Fruit fly (Drosophila melanogaster) whole organism, embryonic: ENCODE measurements around the gene Idh3g.
A peak's percentile ranks its signal among the peaks of the same experiment; 100 is the strongest.

Experiments used
- Ada2b ChIP-seq: fragments of 200-800 bp; sonication (Bioruptor generic); IDR thresholded peaks from 2 replicates; pipeline ENCODE4 v1.3.6; 2022; ENCODE audit warnings: missing biosample characterization, missing genetic modification characterization
- Atf6 ChIP-seq: fragments of 200-800 bp; sonication (Bioruptor generic); IDR thresholded peaks from 2 replicates; pipeline ENCODE4 v1.3.6; 2022; ENCODE audit warnings: missing biosample characterization, missing genetic modification characterization
- Bteb2 ChIP-seq: fragments of 200-800 bp; sonication (Bioruptor generic); optimal IDR thresholded peaks from 2 replicates; lab custom pipeline; 2016; ENCODE audit warnings: missing biosample characterization, missing genetic modification characterization
- CG10654 ChIP-seq: fragments of 200-800 bp; sonication (Bioruptor generic); optimal IDR thresholded peaks from 2 replicates; lab custom pipeline; 2016; ENCODE audit warnings: missing biosample characterization, missing genetic modification characterization
- CG11093 ChIP-seq: fragments of 200-800 bp; sonication (Bioruptor generic); IDR thresholded peaks from 3 replicates; pipeline ENCODE4 v1.3.6; 2022; ENCODE audit warnings: missing biosample characterization, missing genetic modification characterization
- CG13775 ChIP-seq: fragments of 200-800 bp; sonication (Bioruptor generic); optimal IDR thresholded peaks from 3 replicates; lab custom pipeline; 2017; ENCODE audit warnings: missing biosample characterization, mild to moderate bottlenecking, missing genetic modification characterization
- CG14050 ChIP-seq: fragments of 200-800 bp; sonication (Bioruptor generic); IDR thresholded peaks from 3 replicates; pipeline ENCODE4 v1.3.6; 2022; ENCODE audit warnings: missing biosample characterization, missing genetic modification characterization
- CG18619 ChIP-seq: fragments of 200-800 bp; sonication (Bioruptor generic); optimal IDR thresholded peaks from 3 replicates; lab custom pipeline; 2017; ENCODE audit warnings: missing biosample characterization, mild to moderate bottlenecking, missing genetic modification characterization
- CG2120 ChIP-seq: fragments of 200-800 bp; sonication (Bioruptor generic); optimal IDR thresholded peaks from 3 replicates; lab custom pipeline; 2016; ENCODE audit warnings: missing biosample characterization, missing genetic modification characterization
- CG3163 ChIP-seq: fragments of 200-800 bp; sonication (Bioruptor generic); optimal IDR thresholded peaks from 3 replicates; lab custom pipeline; 2016; ENCODE audit warnings: missing biosample characterization, missing genetic modification characterization
- CG32767 ChIP-seq: fragments of 200-800 bp; sonication (Bioruptor generic); IDR thresholded peaks from 2 replicates; pipeline ENCODE4 v1.3.6; 2022; ENCODE audit warnings: missing biosample characterization, missing genetic modification characterization
- CG3281 ChIP-seq: fragments of 200-800 bp; sonication (Bioruptor generic); optimal IDR thresholded peaks from 3 replicates; lab custom pipeline; 2017; ENCODE audit warnings: missing biosample characterization, mild to moderate bottlenecking, missing genetic modification characterization
- CG3838 ChIP-seq: fragments of 200-800 bp; sonication (Bioruptor generic); optimal IDR thresholded peaks from 3 replicates; lab custom pipeline; 2016; ENCODE audit warnings: missing biosample characterization, missing genetic modification characterization
- CG4328 ChIP-seq: fragments of 200-800 bp; sonication (Bioruptor generic); optimal IDR thresholded peaks from 3 replicates; lab custom pipeline; 2017; ENCODE audit warnings: missing biosample characterization, missing genetic modification reagents, missing genetic modification characterization
- CG6683 ChIP-seq: fragments of 200-800 bp; sonication (Bioruptor generic); optimal IDR thresholded peaks from 2 replicates; lab custom pipeline; 2017; ENCODE audit warnings: missing biosample characterization, mild to moderate bottlenecking, missing genetic modification characterization, missing genetic modification reagents
- CG6791 ChIP-seq: fragments of 200-800 bp; sonication (Bioruptor generic); IDR thresholded peaks from 3 replicates; pipeline ENCODE4 v1.3.6; 2022; ENCODE audit warnings: missing biosample characterization, missing genetic modification characterization; ENCODE audit not compliant: partially characterized antibody
- CG7271 ChIP-seq: fragments of 200-800 bp; sonication (Bioruptor generic); optimal IDR thresholded peaks from 2 replicates; lab custom pipeline; 2018; ENCODE audit warnings: missing biosample characterization, mild to moderate bottlenecking, missing genetic modification characterization, moderate library complexity
- CG7745 ChIP-seq: fragments of 200-800 bp; sonication (Bioruptor generic); optimal IDR thresholded peaks from 2 replicates; lab custom pipeline; 2018; ENCODE audit warnings: missing biosample characterization, mild to moderate bottlenecking, missing genetic modification characterization, moderate library complexity
- CG8765 ChIP-seq: fragments of 200-800 bp; sonication (Bioruptor generic); IDR thresholded peaks from 2 replicates; pipeline ENCODE4 v1.3.6; 2022; ENCODE audit warnings: missing biosample characterization, missing genetic modification characterization
- CTCF ChIP-seq: fragments of 200-800 bp; sonication (Bioruptor generic); optimal IDR thresholded peaks from 2 replicates; lab custom pipeline; 2017; ENCODE audit warnings: missing biosample characterization, mild to moderate bottlenecking, missing genetic modification characterization, moderate library complexity
- D19A ChIP-seq: fragments of 200-800 bp; optimal IDR thresholded peaks from 3 replicates; lab custom pipeline; 2019; ENCODE audit warnings: missing biosample characterization, mild to moderate bottlenecking, missing genetic modification characterization, moderate library complexity
- E2f2 ChIP-seq: fragments of 200-800 bp; sonication (Bioruptor generic); IDR thresholded peaks from 2 replicates; pipeline ENCODE4 v1.3.6; 2022; ENCODE audit warnings: missing biosample characterization, missing genetic modification characterization
- Fer3 ChIP-seq: fragments of 200-800 bp; sonication (Bioruptor generic); optimal IDR thresholded peaks from 2 replicates; lab custom pipeline; 2018; ENCODE audit warnings: missing biosample characterization, mild to moderate bottlenecking, missing genetic modification characterization, moderate library complexity
- GATAe ChIP-seq: fragments of 200-800 bp; sonication (Bioruptor generic); conservative IDR thresholded peaks from 2 replicates; pipeline ENCODE4 v1.3.6; 2022; ENCODE audit warnings: missing biosample characterization, missing genetic modification characterization
- HLH3B ChIP-seq: fragments of 200-800 bp; sonication (Bioruptor generic); IDR thresholded peaks from 2 replicates; pipeline ENCODE4 v1.3.6; 2022; ENCODE audit warnings: missing biosample characterization, missing genetic modification characterization
- Lpt ChIP-seq: fragments of >200 bp; optimal IDR thresholded peaks from 2 replicates; lab custom pipeline; 2018; ENCODE audit warnings: missing biosample characterization, missing genetic modification characterization
- Ravus ChIP-seq: fragments of 200-800 bp; sonication (Bioruptor generic); IDR thresholded peaks from 2 replicates; pipeline ENCODE4 v1.3.6; 2022; ENCODE audit warnings: missing biosample characterization, missing genetic modification characterization
- Scr ChIP-seq: fragments of 200-800 bp; sonication (Bioruptor generic); IDR thresholded peaks from 2 replicates; pipeline ENCODE4 v1.3.6; 2022; ENCODE audit warnings: missing biosample characterization, missing genetic modification characterization; ENCODE audit not compliant: partially characterized antibody
- Sox100B ChIP-seq: fragments of 200-800 bp; sonication (Bioruptor generic); optimal IDR thresholded peaks from 3 replicates; lab custom pipeline; 2018; ENCODE audit warnings: missing biosample characterization, mild to moderate bottlenecking, missing genetic modification characterization
- Stat92E ChIP-seq, 3 experiments: fragments of >200 bp in 2 of 3; fragments of 200-800 bp in 1 of 3; sonication (Bioruptor generic) in 1 of 3; optimal IDR thresholded peaks; 2 replicates each; lab custom pipeline; 2017 to 2019; ENCODE audit warnings: missing biosample characterization in 3 of 3, missing genetic modification characterization in 3 of 3, mild to moderate bottlenecking in 1 of 3, moderate library complexity in 1 of 3
- amos ChIP-seq: fragments of 200-800 bp; sonication (Bioruptor generic); IDR thresholded peaks from 2 replicates; pipeline ENCODE4 v1.3.6; 2022; ENCODE audit warnings: missing biosample characterization, missing genetic modification characterization; ENCODE audit not compliant: partially characterized antibody
- chinmo ChIP-seq: fragments of 200-800 bp; sonication (Bioruptor generic); IDR thresholded peaks from 4 replicates; pipeline ENCODE4 v1.3.6; 2022; ENCODE audit warnings: missing biosample characterization, missing genetic modification characterization; ENCODE audit not compliant: partially characterized antibody
- crc ChIP-seq: fragments of 200-800 bp; sonication (Bioruptor generic); optimal IDR thresholded peaks from 2 replicates; lab custom pipeline; 2016; ENCODE audit warnings: missing biosample characterization, missing genetic modification characterization
- crol ChIP-seq: fragments of 200-800 bp; sonication (Bioruptor generic); IDR thresholded peaks from 2 replicates; pipeline ENCODE4 v1.3.6; 2022; ENCODE audit warnings: missing biosample characterization, missing genetic modification characterization
- danr ChIP-seq: fragments of 200-800 bp; sonication (Bioruptor generic); IDR thresholded peaks from 2 replicates; pipeline ENCODE4 v1.3.6; 2022; ENCODE audit warnings: missing biosample characterization, missing genetic modification characterization
- dmrt99B ChIP-seq: fragments of 200-800 bp; sonication (Bioruptor generic); optimal IDR thresholded peaks from 2 replicates; lab custom pipeline; 2018; ENCODE audit warnings: missing biosample characterization, mild to moderate bottlenecking, missing genetic modification characterization, moderate library complexity
- dpn ChIP-seq, 2 experiments: fragments of 200-800 bp; sonication (Bioruptor generic); optimal IDR thresholded peaks; 3 replicates each; lab custom pipeline; 2016; ENCODE audit warnings: missing biosample characterization in 2 of 2, missing genetic modification characterization in 2 of 2
- ham ChIP-seq: fragments of 200-800 bp; sonication (Bioruptor generic); IDR thresholded peaks from 2 replicates; pipeline ENCODE4 v1.3.6; 2022; ENCODE audit warnings: missing biosample characterization, missing genetic modification characterization
- kay ChIP-seq: fragments of 200-800 bp; sonication (Bioruptor generic); optimal IDR thresholded peaks from 2 replicates; lab custom pipeline; 2016; ENCODE audit warnings: missing biosample characterization, missing genetic modification characterization
- mld ChIP-seq: fragments of 200-800 bp; sonication (Bioruptor generic); IDR thresholded peaks from 3 replicates; pipeline ENCODE4 v1.3.6; 2022; ENCODE audit warnings: missing biosample characterization, missing genetic modification characterization; ENCODE audit not compliant: partially characterized antibody
- nmo ChIP-seq: fragments of 200-800 bp; sonication (Bioruptor generic); optimal IDR thresholded peaks from 2 replicates; lab custom pipeline; 2018; ENCODE audit warnings: missing biosample characterization, mild to moderate bottlenecking, missing genetic modification characterization, moderate library complexity
- odd ChIP-seq: fragments of 200-800 bp; sonication (Bioruptor generic); optimal IDR thresholded peaks from 2 replicates; lab custom pipeline; 2017; ENCODE audit warnings: missing biosample characterization, mild to moderate bottlenecking, missing genetic modification characterization
- rib ChIP-seq: fragments of 200-800 bp; sonication (Bioruptor generic); IDR thresholded peaks from 2 replicates; pipeline ENCODE4 v1.3.6; 2022; ENCODE audit warnings: missing biosample characterization, missing genetic modification characterization
- sd ChIP-seq: fragments of 200-800 bp; sonication (Bioruptor generic); optimal IDR thresholded peaks from 3 replicates; lab custom pipeline; 2018; ENCODE audit warnings: missing biosample characterization, mild to moderate bottlenecking, missing genetic modification characterization, moderate library complexity
- shn ChIP-seq: fragments of 200-800 bp; sonication (Bioruptor generic); optimal IDR thresholded peaks from 3 replicates; lab custom pipeline; 2016; ENCODE audit warnings: missing biosample characterization, missing genetic modification characterization
- sqz ChIP-seq: fragments of 200-800 bp; sonication (Bioruptor generic); optimal IDR thresholded peaks from 3 replicates; lab custom pipeline; 2018; ENCODE audit warnings: missing biosample characterization, mild to moderate bottlenecking, missing genetic modification characterization
- stwl ChIP-seq: fragments of 200-800 bp; sonication (Bioruptor generic); optimal IDR thresholded peaks from 3 replicates; lab custom pipeline; 2018; ENCODE audit warnings: missing biosample characterization, mild to moderate bottlenecking, missing genetic modification characterization, moderate library complexity
- trh ChIP-seq: fragments of 200-800 bp; sonication (Bioruptor generic); optimal IDR thresholded peaks from 2 replicates; lab custom pipeline; 2016; ENCODE audit warnings: missing biosample characterization, missing genetic modification characterization
- wek ChIP-seq: fragments of 200-800 bp; sonication (Bioruptor generic); optimal IDR thresholded peaks from 3 replicates; lab custom pipeline; 2018; ENCODE audit warnings: missing biosample characterization, mild to moderate bottlenecking, missing genetic modification characterization, moderate library complexity
- wor ChIP-seq: fragments of 200-800 bp; sonication (Bioruptor generic); IDR thresholded peaks from 2 replicates; pipeline ENCODE4 v1.3.6; 2022; ENCODE audit warnings: missing biosample characterization, missing genetic modification characterization
- yki ChIP-seq: fragments of >200 bp; optimal IDR thresholded peaks from 3 replicates; lab custom pipeline; 2018

Gene Idh3g

DNA sequence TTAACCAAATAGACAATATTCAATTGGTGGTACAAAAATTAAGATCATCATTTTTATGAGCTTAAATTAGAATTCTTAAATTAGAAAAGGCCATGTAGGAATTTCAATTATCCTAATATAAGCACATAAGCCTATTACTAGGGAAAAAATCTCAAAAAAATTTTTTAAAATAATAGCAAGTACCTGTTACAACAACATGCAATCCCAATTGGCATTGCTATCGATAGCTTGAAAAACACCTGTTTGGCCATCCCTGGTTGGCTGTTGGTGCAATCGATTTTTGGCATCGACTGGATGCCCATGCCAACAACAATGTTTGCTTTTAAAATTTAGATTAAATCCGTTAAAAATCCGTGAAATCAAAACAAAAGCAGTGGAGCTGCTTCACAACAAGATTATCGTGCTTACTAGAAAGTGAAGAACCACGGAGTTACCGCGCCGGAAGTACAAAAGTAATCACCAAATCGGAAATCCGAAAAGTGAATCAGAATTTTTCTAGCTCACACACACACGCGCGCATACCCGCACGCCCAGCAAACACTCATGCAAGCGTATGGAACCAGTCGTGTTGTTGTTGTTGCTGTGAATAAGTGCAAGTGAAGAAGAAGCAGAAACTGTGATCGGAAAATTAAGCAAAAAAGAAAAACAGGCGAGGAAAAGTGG, 19.0 kb upstream of the Idh3g start, which contains the start of gene RASSF8 (continued):
- no peak for TF ChIP-seq CG18619 (GFP tag; lab: Kevin White, UChicago)
- no peak for TF ChIP-seq CG4328 (GFP tag; lab: Kevin White, UChicago)
- no peak for TF ChIP-seq wek (GFP tag; lab: Kevin White, UChicago)
- peak; percentile 71 for TF ChIP-seq Scr
- TF ChIP-seq Sox100B (GFP tag; lab: Kevin White, UChicago) = no peak
- no peak for TF ChIP-seq CG6683 (GFP tag; lab: Kevin White, UChicago)
- TF ChIP-seq D19A (tag; lab: Kevin White, UChicago) = no peak
- peak; percentile 42 for TF ChIP-seq nmo
- TF ChIP-seq CG7271 (tag; lab: Kevin White, UChicago) = no peak
- no peak for TF ChIP-seq CG8765
- TF ChIP-seq shn (GFP tag; lab: Kevin White, UChicago) = no peak
- peak; percentile 67 for TF ChIP-seq CG2120 (GFP tag; lab: Kevin White, UChicago)
- peak; percentile 47 for TF ChIP-seq kay
- TF ChIP-seq CG6791 (GFP tag; lab: Robert Waterston, UW) = peak; percentile 83
- no peak for TF ChIP-seq CG3163 (GFP tag; lab: Kevin White, UChicago)
- TF ChIP-seq dmrt99B (tag; lab: Kevin White, UChicago) = no peak
- TF ChIP-seq amos (GFP tag; lab: Robert Waterston, UW) = peak; percentile 73
- TF ChIP-seq rib = no peak
- no peak for TF ChIP-seq wor (GFP tag; lab: Robert Waterston, UW)
- TF ChIP-seq Ravus (GFP tag; lab: Robert Waterston, UW) = no peak
- no peak for TF ChIP-seq CG14050 (GFP tag; lab: Robert Waterston, UW)
- no peak for TF ChIP-seq CG11093 (GFP tag; lab: Robert Waterston, UW)
- TF ChIP-seq stwl (tag; lab: Kevin White, UChicago) = peak; percentile 4
- peak; percentile 90 for TF ChIP-seq chinmo (GFP tag; lab: Robert Waterston, UW)
- TF ChIP-seq Fer3 (tag; lab: Kevin White, UChicago) = no peak
- no peak for TF ChIP-seq CG7745
- TF ChIP-seq trh (GFP tag; lab: Kevin White, UChicago) = no peak
- no peak for TF ChIP-seq ham (GFP tag; lab: Robert Waterston, UW)
- TF ChIP-seq Stat92E (GFP tag; optimal IDR thresholded peaks at IDR 0.05; lab: Kevin White, UChicago) = no peak
- no peak for TF ChIP-seq danr (GFP tag; lab: Robert Waterston, UW)
- TF ChIP-seq odd (GFP tag; lab: Kevin White, UChicago) = no peak
- no peak for TF ChIP-seq CG3281
- TF ChIP-seq CG32767 (GFP tag; lab: Robert Waterston, UW) = no peak
- no peak for TF ChIP-seq Ada2b
- TF ChIP-seq mld (GFP tag; lab: Robert Waterston, UW) = 0 out of 3 replicates have a peak, but pooled peaks have one; percentile 14
- TF ChIP-seq dpn (GFP tag; optimal IDR thresholded peaks at IDR 0.05; lab: Kevin White, UChicago) = peak; percentile 8 to 45
- no peak for TF ChIP-seq GATAe
- no peak for TF ChIP-seq Lpt (GFP tag; lab: Kevin White, UChicago)
- peak; percentile 14; the same call in 1 of the 2 replicates for TF ChIP-seq Atf6 (GFP tag; lab: Robert Waterston, UW)
- peak; percentile 19 for TF ChIP-seq CG10654 (GFP tag; lab: Kevin White, UChicago)
- no peak for TF ChIP-seq yki
- peak; percentile 58 for TF ChIP-seq sd (tag; lab: Kevin White, UChicago)
- no peak for TF ChIP-seq CG13775 (GFP tag; lab: Kevin White, UChicago)
- no peak for TF ChIP-seq HLH3B (GFP tag; lab: Robert Waterston, UW)
- TF ChIP-seq CTCF = no peak
- peak; percentile 17 for TF ChIP-seq sqz
- TF ChIP-seq crol (GFP tag; lab: Robert Waterston, UW) = no peak
- no peak; the same call in none of the 2 replicates for TF ChIP-seq E2f2 (GFP tag; lab: Robert Waterston, UW)
- TF ChIP-seq crc (GFP tag; lab: Kevin White, UChicago) = no peak
- no peak for TF ChIP-seq Bteb2 (GFP tag; lab: Kevin White, UChicago)
- TF ChIP-seq CG3838 (GFP tag; lab: Kevin White, UChicago) = no peak
